Worm (Caenorhabditis elegans) whole organism, L4/young adult: ENCODE measurements around the gene F58B4.5.

Source experiments
- W03F9.2 ChIP-seq: fragments of 150-350 bp; optimal IDR thresholded peaks from 2 replicates; lab custom pipeline; 2014; ENCODE audit warnings: missing biosample characterization, missing genetic modification characterization
- dao-5 ChIP-seq: sonication (generic microtip); optimal IDR thresholded peaks from 2 replicates; lab custom pipeline; 2016; ENCODE audit warnings: missing genotype, missing genetic modification characterization, moderate library complexity, missing compliant biosample characterization
- him-1 ChIP-seq: sonication (generic microtip); optimal IDR thresholded peaks from 2 replicates; lab custom pipeline; 2016; ENCODE audit warnings: missing genotype, missing genetic modification reagents, missing genetic modification characterization, missing compliant biosample characterization

DNA sequence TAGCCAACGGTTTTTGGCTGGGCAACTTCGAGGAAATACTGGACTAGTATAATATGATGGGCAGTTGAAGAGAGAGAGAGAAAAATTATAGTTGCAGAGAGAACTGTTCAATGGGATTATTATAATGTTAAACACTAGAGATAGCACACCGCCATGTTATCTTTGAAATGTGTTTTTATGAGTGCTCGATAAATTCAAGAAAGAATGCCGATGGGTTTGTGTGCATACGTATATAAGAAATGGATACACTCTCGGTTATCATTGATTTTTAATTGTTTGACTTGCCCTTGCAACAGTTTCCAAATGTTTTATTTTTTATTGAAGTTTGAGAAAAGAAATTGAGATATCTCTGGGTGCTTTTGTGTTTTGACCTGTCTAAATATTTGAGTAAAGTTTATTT is 4.2 kb downstream of the F58B4.5 start, which contains the start of gene F17C11.12:
- TF ChIP-seq W03F9.2 (tag; lab: Kevin White, UChicago), result no peak
- no peak for TF ChIP-seq him-1 (tag; lab: Kevin White, UChicago)
- no peak for TF ChIP-seq dao-5 (tag; lab: Kevin White, UChicago)
